Fruit fly (Drosophila melanogaster): ENCODE results near the gene Jon99Cii.

The Jon99Cii gene

dm6 chr3R:29903775-29904356, 20.5 kb downstream of the Jon99Cii start, which contains the start of gene CG15517 (continued):
- TF ChIP-seq croc (GFP tag; conservative IDR thresholded peaks at IDR 0.05): no peak
- no peak for TF ChIP-seq CG1603 (tag; optimal IDR thresholded peaks at IDR 0.05)
- TF ChIP-seq pum (GFP tag; optimal IDR thresholded peaks at IDR 0.05): no peak
- no peak for TF ChIP-seq CG7357 (GFP tag; IDR thresholded peaks at IDR 0.05)
- no peak for TF ChIP-seq CG13296 (GFP tag; optimal IDR thresholded peaks at IDR 0.05)
- TF ChIP-seq Optix (GFP tag; IDR thresholded peaks at IDR 0.05): no peak
- no peak for TF ChIP-seq cad (GFP tag; optimal IDR thresholded peaks at IDR 0.05)
- peak; percentile 2 for TF ChIP-seq Hr3 (GFP tag; optimal IDR thresholded peaks at IDR 0.05)
- TF ChIP-seq tll (GFP tag; optimal IDR thresholded peaks at IDR 0.05): no peak
- TF ChIP-seq gem (tag; optimal IDR thresholded peaks at IDR 0.05): peak; percentile 26
- no peak for TF ChIP-seq H15 (GFP tag; IDR thresholded peaks at IDR 0.05)
- no peak for TF ChIP-seq CG34376 (GFP tag; optimal IDR thresholded peaks at IDR 0.05)
- TF ChIP-seq ind (GFP tag; optimal IDR thresholded peaks at IDR 0.05): no peak
- peak; percentile 55 for TF ChIP-seq slbo (GFP tag; IDR thresholded peaks at IDR 0.05)
- TF ChIP-seq sens (GFP tag): no peak
- no peak for TF ChIP-seq CG6765 (GFP tag; optimal IDR thresholded peaks at IDR 0.05)
- TF ChIP-seq CG8765 (GFP tag; IDR thresholded peaks at IDR 0.05): no peak
- peak; percentile 12 for TF ChIP-seq sug (tag; optimal IDR thresholded peaks at IDR 0.05)
- TF ChIP-seq Lim3 (GFP tag; IDR thresholded peaks at IDR 0.05): no peak
- no peak for TF ChIP-seq fd96Cb (tag; optimal IDR thresholded peaks at IDR 0.05)
- no peak for TF ChIP-seq dmrt11E (tag; optimal IDR thresholded peaks at IDR 0.05)
- peak; percentile 32 for TF ChIP-seq CG9817 (tag; optimal IDR thresholded peaks at IDR 0.05)
- no peak for TF ChIP-seq CG15011 (GFP tag; optimal IDR thresholded peaks at IDR 0.05)
- peak; percentile 13 for TF ChIP-seq Fer1 (GFP tag; optimal IDR thresholded peaks at IDR 0.05)
- no peak for TF ChIP-seq CG9797 (GFP tag; optimal IDR thresholded peaks at IDR 0.05)
- TF ChIP-seq CG2889 (GFP tag; IDR thresholded peaks at IDR 0.05): no peak
- no peak for TF ChIP-seq Gug (GFP tag; IDR thresholded peaks at IDR 0.05)
- peak; percentile 17 for TF ChIP-seq sd (tag; optimal IDR thresholded peaks at IDR 0.05)
- TF ChIP-seq CG8478 (optimal IDR thresholded peaks at IDR 0.05): no peak
- peak; percentile 2 for TF ChIP-seq Dp (GFP tag; optimal IDR thresholded peaks at IDR 0.05)
- TF ChIP-seq Ets97D (GFP tag; optimal IDR thresholded peaks at IDR 0.05): no peak
- TF ChIP-seq pan (optimal IDR thresholded peaks at IDR 0.05): no peak
- TF ChIP-seq pan (GFP tag; optimal IDR thresholded peaks at IDR 0.05 in 1 of 2, IDR thresholded peaks at IDR 0.05 in 1 of 2): no peak
- no peak for TF ChIP-seq Stat92E (GFP tag; optimal IDR thresholded peaks at IDR 0.05)
- no peak for TF ChIP-seq CG1647 (GFP tag; optimal IDR thresholded peaks at IDR 0.05)
- TF ChIP-seq CG7987 (GFP tag; optimal IDR thresholded peaks at IDR 0.05): no peak
- TF ChIP-seq Dip3 (GFP tag; optimal IDR thresholded peaks at IDR 0.05): no peak
- TF ChIP-seq trem (tag; optimal IDR thresholded peaks at IDR 0.05): peak; percentile 3
- peak; percentile 38; the same call in 1 of the 2 replicates for TF ChIP-seq CG32532 (GFP tag; IDR thresholded peaks at IDR 0.05)
- TF ChIP-seq CG4854 (GFP tag; optimal IDR thresholded peaks at IDR 0.05): no peak
- TF ChIP-seq lmd (GFP tag; IDR thresholded peaks at IDR 0.05): no peak; the same call in 1 of the 2 replicates
- TF ChIP-seq Dll (GFP tag; IDR thresholded peaks at IDR 0.05; ENCODE audit: partially characterized antibody): no peak
- TF ChIP-seq CG16863 (GFP tag; optimal IDR thresholded peaks at IDR 0.05): no peak
- no peak for TF ChIP-seq Sox100B (GFP tag; optimal IDR thresholded peaks at IDR 0.05)
- no peak for TF ChIP-seq gsb-n (tag; optimal IDR thresholded peaks at IDR 0.05)
- TF ChIP-seq CG13287 (GFP tag; IDR thresholded peaks at IDR 0.05; ENCODE audit: partially characterized antibody): peak; percentile 8; the same call in 1 of the 2 replicates
- TF ChIP-seq CG10565 (GFP tag; optimal IDR thresholded peaks at IDR 0.05): no peak
- peak; percentile 54 for TF ChIP-seq CG9932 (GFP tag; IDR thresholded peaks at IDR 0.05)
- no peak for TF ChIP-seq slou (GFP tag; optimal IDR thresholded peaks at IDR 0.05)
- peak; percentile 17 for TF ChIP-seq Fer3 (tag; optimal IDR thresholded peaks at IDR 0.05)
- TF ChIP-seq CG11093 (GFP tag; IDR thresholded peaks at IDR 0.05): no peak
